Worm (Caenorhabditis elegans) whole organism, young adult: ENCODE results near the gene nhr-280.

Experiments
- B0035.1 ChIP-seq: sonication (generic microtip); optimal IDR thresholded peaks from 2 replicates; lab custom pipeline; 2016; ENCODE audit warnings: missing genetic modification characterization, mild to moderate bottlenecking, missing compliant biosample characterization, missing genotype, missing genetic modification reagents
- B0261.1 ChIP-seq: sonication (generic microtip); optimal IDR thresholded peaks from 2 replicates; lab custom pipeline; 2016; ENCODE audit warnings: mild to moderate bottlenecking, missing genetic modification characterization, moderate library complexity, missing compliant biosample characterization
- C06A6.2 ChIP-seq: fragments of 200-800 bp; sonication (Bioruptor generic); conservative IDR thresholded peaks from 2 replicates; pipeline ENCODE4 v1.3.6; 2022; ENCODE audit warnings: missing genetic modification characterization, missing compliant biosample characterization
- C17E4.6 ChIP-seq: fragments of 200-800 bp; sonication (Bioruptor generic); IDR thresholded peaks from 2 replicates; pipeline ENCODE4 v1.3.6; 2022; ENCODE audit warnings: missing genetic modification reagents, missing genetic modification characterization, missing compliant biosample characterization
- D2030.7 ChIP-seq: fragments of 200-800 bp; sonication (Bioruptor generic); IDR thresholded peaks from 2 replicates; pipeline ENCODE4 v1.3.6; 2022; ENCODE audit warnings: missing genetic modification reagents, missing genetic modification characterization, missing compliant biosample characterization
- F10E7.11 ChIP-seq: sonication (generic microtip); optimal IDR thresholded peaks from 2 replicates; lab custom pipeline; 2017; ENCODE audit warnings: mild to moderate bottlenecking, missing genetic modification characterization, moderate library complexity, missing compliant biosample characterization
- F37B4.10 ChIP-seq: fragments of 200-800 bp; sonication (Bioruptor generic); IDR thresholded peaks from 2 replicates; pipeline ENCODE4 v1.3.6; 2022; ENCODE audit warnings: missing genetic modification characterization, missing compliant biosample characterization
- F52B5.7 ChIP-seq: sonication (generic microtip); optimal IDR thresholded peaks from 2 replicates; lab custom pipeline; 2016; ENCODE audit warnings: mild to moderate bottlenecking, missing genetic modification characterization, missing compliant biosample characterization
- F55B11.4 ChIP-seq: sonication (generic microtip); optimal IDR thresholded peaks from 2 replicates; lab custom pipeline; 2016; ENCODE audit warnings: missing compliant biosample characterization, missing genetic modification characterization, borderline replicate concordance; ENCODE audit not compliant: insufficient read depth
- F57A8.1 ChIP-seq: fragments of 200-800 bp; sonication (Bioruptor generic); optimal IDR thresholded peaks from 2 replicates; lab custom pipeline; 2018; ENCODE audit warnings: mild to moderate bottlenecking, missing genetic modification characterization, moderate library complexity, missing compliant biosample characterization
- K11D2.4 ChIP-seq: fragments of 200-800 bp; sonication (Bioruptor generic); IDR thresholded peaks from 2 replicates; pipeline ENCODE4 v1.3.6; 2022; ENCODE audit warnings: missing genetic modification reagents, missing genetic modification characterization, missing compliant biosample characterization
- T07F8.4 ChIP-seq: sonication (generic microtip); optimal IDR thresholded peaks from 2 replicates; lab custom pipeline; 2016; ENCODE audit warnings: mild to moderate bottlenecking, missing genetic modification characterization, moderate library complexity, missing compliant biosample characterization
- Y53G8AR.9 ChIP-seq: fragments of 200-800 bp; sonication (Bioruptor generic); conservative IDR thresholded peaks from 2 replicates; pipeline ENCODE4 v1.3.6; 2022; ENCODE audit warnings: missing genetic modification reagents, missing genetic modification characterization, missing compliant biosample characterization
- aptf-3 ChIP-seq: fragments of 200-800 bp; sonication (Bioruptor generic); IDR thresholded peaks from 2 replicates; pipeline ENCODE4 v1.3.6; 2022; ENCODE audit warnings: missing genetic modification characterization, missing compliant biosample characterization
- atf-7 ChIP-seq: sonication (generic microtip); optimal IDR thresholded peaks from 2 replicates; lab custom pipeline; 2017; ENCODE audit warnings: mild to moderate bottlenecking, missing genetic modification characterization, missing compliant biosample characterization
- attf-3 ChIP-seq: fragments of 200-800 bp; sonication (Bioruptor generic); conservative IDR thresholded peaks from 2 replicates; pipeline ENCODE4 v1.3.6; 2022; ENCODE audit warnings: missing genetic modification reagents, missing genetic modification characterization, missing compliant biosample characterization
- ceh-40 ChIP-seq: fragments of 200-800 bp; sonication (Bioruptor generic); IDR thresholded peaks from 2 replicates; pipeline ENCODE4 v1.3.6; 2022; ENCODE audit warnings: missing genetic modification characterization, missing compliant biosample characterization
- ceh-58 ChIP-seq: fragments of 200-800 bp; sonication (Bioruptor generic); IDR thresholded peaks from 2 replicates; pipeline ENCODE4 v1.3.6; 2022; ENCODE audit warnings: missing genetic modification characterization, missing compliant biosample characterization
- ceh-91 ChIP-seq: fragments of 200-800 bp; sonication (Bioruptor generic); IDR thresholded peaks from 2 replicates; pipeline ENCODE4 v1.3.6; 2022; ENCODE audit warnings: missing genetic modification reagents, missing genetic modification characterization, missing compliant biosample characterization
- die-1 ChIP-seq: sonication (generic microtip); optimal IDR thresholded peaks from 2 replicates; lab custom pipeline; 2016; ENCODE audit warnings: missing genotype, mild to moderate bottlenecking, missing genetic modification characterization, missing compliant biosample characterization
- dox-1 ChIP-seq: fragments of 200-800 bp; sonication (Bioruptor generic); IDR thresholded peaks from 2 replicates; pipeline ENCODE4 v1.3.6; 2022; ENCODE audit warnings: missing genetic modification reagents, missing genetic modification characterization, missing compliant biosample characterization
- dpl-1 ChIP-seq: fragments of 150-350 bp; optimal IDR thresholded peaks from 2 replicates; lab custom pipeline; 2014; ENCODE audit warnings: missing biosample characterization, missing genetic modification reagents, missing genetic modification characterization
- egl-18 ChIP-seq: fragments of 200-800 bp; sonication (Bioruptor generic); IDR thresholded peaks from 2 replicates; pipeline ENCODE4 v1.3.6; 2022; ENCODE audit warnings: missing genetic modification reagents, missing genetic modification characterization, missing compliant biosample characterization
- egrh-3 ChIP-seq: fragments of 200-800 bp; sonication (Bioruptor generic); IDR thresholded peaks from 2 replicates; pipeline ENCODE4 v1.3.6; 2022; ENCODE audit warnings: missing genetic modification reagents, missing genetic modification characterization, missing compliant biosample characterization
- ekl-4 ChIP-seq: fragments of 200-800 bp; sonication (Bioruptor generic); IDR thresholded peaks from 2 replicates; pipeline ENCODE4 v1.3.6; 2022; ENCODE audit warnings: missing genetic modification reagents, missing genetic modification characterization, missing compliant biosample characterization
- fkh-3 ChIP-seq: sonication (generic microtip); optimal IDR thresholded peaks from 2 replicates; lab custom pipeline; 2016; ENCODE audit warnings: mild to moderate bottlenecking, missing genetic modification characterization, missing compliant biosample characterization
- gei-17 ChIP-seq: fragments of 200-800 bp; sonication (Bioruptor generic); optimal IDR thresholded peaks from 2 replicates; lab custom pipeline; 2018; ENCODE audit warnings: mild to moderate bottlenecking, missing genetic modification characterization, missing compliant biosample characterization
- hrde-1 ChIP-seq: sonication (generic microtip); optimal IDR thresholded peaks from 2 replicates; lab custom pipeline; 2016; ENCODE audit warnings: missing genetic modification characterization, mild to moderate bottlenecking, missing compliant biosample characterization, moderate library complexity, missing genotype, missing genetic modification reagents, borderline replicate concordance
- lag-1 ChIP-seq: fragments of 200-800 bp; sonication (Bioruptor generic); IDR thresholded peaks from 2 replicates; pipeline ENCODE4 v1.3.6; 2022; ENCODE audit warnings: missing genetic modification reagents, missing genetic modification characterization, missing compliant biosample characterization
- lin-40 ChIP-seq: sonication (generic microtip); optimal IDR thresholded peaks from 2 replicates; lab custom pipeline; 2016; ENCODE audit warnings: missing genetic modification characterization, mild to moderate bottlenecking, missing compliant biosample characterization, missing genotype, missing genetic modification reagents
- lin-54 ChIP-seq: fragments of 200-800 bp; sonication (Bioruptor generic); optimal IDR thresholded peaks from 2 replicates; lab custom pipeline; 2018; ENCODE audit warnings: mild to moderate bottlenecking, missing genetic modification characterization, missing compliant biosample characterization
- lsy-27 ChIP-seq: sonication (generic microtip); optimal IDR thresholded peaks from 2 replicates; lab custom pipeline; 2017; ENCODE audit warnings: missing genetic modification characterization, mild to moderate bottlenecking, missing compliant biosample characterization, antibody characterized with exemption, missing genotype, borderline replicate concordance; ENCODE audit not compliant: insufficient read depth
- mes-4 ChIP-seq: sonication (generic microtip); optimal IDR thresholded peaks from 2 replicates; lab custom pipeline; 2016; ENCODE audit warnings: missing genotype, missing genetic modification characterization, missing compliant biosample characterization
- mxl-1 ChIP-seq: sonication (generic microtip); optimal IDR thresholded peaks from 2 replicates; lab custom pipeline; 2016; ENCODE audit warnings: missing genetic modification characterization, missing compliant biosample characterization
- nfya-1 ChIP-seq: sonication (generic microtip); optimal IDR thresholded peaks from 2 replicates; lab custom pipeline; 2017; ENCODE audit warnings: antibody characterized with exemption, missing compliant biosample characterization, missing genetic modification characterization, borderline replicate concordance; ENCODE audit not compliant: insufficient read depth
- nfyb-1 ChIP-seq: fragments of 200-800 bp; sonication (Bioruptor generic); IDR thresholded peaks from 2 replicates; pipeline ENCODE4 v1.3.6; 2022; ENCODE audit warnings: missing genetic modification reagents, missing genetic modification characterization, missing compliant biosample characterization
- nhr-80 ChIP-seq: sonication (generic microtip); optimal IDR thresholded peaks from 2 replicates; lab custom pipeline; 2016; ENCODE audit warnings: missing genetic modification characterization, missing compliant biosample characterization
- rpc-1 ChIP-seq, 2 experiments: fragments of 150-350 bp in 1 of 2; sonication (generic microtip) in 1 of 2; optimal IDR thresholded peaks; 2 replicates each; lab custom pipeline; 2014 to 2018; ENCODE audit warnings: missing biosample characterization in 1 of 2, missing genetic modification characterization in 1 of 2, missing genetic modification reagents in 1 of 2, missing genotype in 1 of 2
- sea-2 ChIP-seq: fragments of 200-800 bp; sonication (Bioruptor generic); IDR thresholded peaks from 2 replicates; pipeline ENCODE4 v1.3.6; 2022; ENCODE audit warnings: missing genetic modification characterization, missing compliant biosample characterization
- snpc-1.3 ChIP-seq: sonication (generic microtip); optimal IDR thresholded peaks from 2 replicates; lab custom pipeline; 2017; ENCODE audit warnings: missing genetic modification characterization, mild to moderate bottlenecking, missing compliant biosample characterization, antibody characterized with exemption, moderate library complexity, missing genotype, missing genetic modification reagents; ENCODE audit not compliant: insufficient read depth
- snpc-4 ChIP-seq, 5 experiments: fragments of 150-350 bp in 1 of 5; sonication (generic microtip) in 4 of 5; optimal IDR thresholded peaks; 2 replicates each; lab custom pipeline; 2014 to 2018; ENCODE audit warnings: missing genetic modification characterization in 5 of 5, missing biosample characterization in 3 of 5, antibody characterized with exemption in 2 of 5, mild to moderate bottlenecking in 2 of 5, missing compliant biosample characterization in 2 of 5, missing genotype in 2 of 5, moderate library complexity in 2 of 5, missing genetic modification reagents in 1 of 5
- tbp1 ChIP-seq: fragments of 200-800 bp; sonication (Bioruptor generic); optimal IDR thresholded peaks from 2 replicates; lab custom pipeline; 2018; ENCODE audit warnings: mild to moderate bottlenecking, missing genetic modification characterization, missing compliant biosample characterization
- unc-130 ChIP-seq: sonication (generic microtip); optimal IDR thresholded peaks from 2 replicates; lab custom pipeline; 2016; ENCODE audit warnings: missing genetic modification reagents, missing genetic modification characterization, missing compliant biosample characterization
- unc-62 ChIP-seq: fragments of 150-350 bp; optimal IDR thresholded peaks from 2 replicates; lab custom pipeline; 2014; ENCODE audit warnings: missing biosample characterization, missing genetic modification reagents, missing genetic modification characterization
- ztf-18 ChIP-seq: sonication (generic microtip); optimal IDR thresholded peaks from 2 replicates; lab custom pipeline; 2016; ENCODE audit warnings: missing genotype, mild to moderate bottlenecking, missing genetic modification characterization, missing compliant biosample characterization
- ztf-28 ChIP-seq: fragments of 200-800 bp; sonication (Bioruptor generic); IDR thresholded peaks from 2 replicates; pipeline ENCODE4 v1.3.6; 2022; ENCODE audit warnings: missing genetic modification reagents, missing genetic modification characterization, missing compliant biosample characterization
- ztf-3 ChIP-seq: fragments of 200-800 bp; sonication (Bioruptor generic); optimal IDR thresholded peaks from 2 replicates; lab custom pipeline; 2018; ENCODE audit warnings: mild to moderate bottlenecking, missing genetic modification characterization, missing compliant biosample characterization

The nhr-280 gene

DNA sequence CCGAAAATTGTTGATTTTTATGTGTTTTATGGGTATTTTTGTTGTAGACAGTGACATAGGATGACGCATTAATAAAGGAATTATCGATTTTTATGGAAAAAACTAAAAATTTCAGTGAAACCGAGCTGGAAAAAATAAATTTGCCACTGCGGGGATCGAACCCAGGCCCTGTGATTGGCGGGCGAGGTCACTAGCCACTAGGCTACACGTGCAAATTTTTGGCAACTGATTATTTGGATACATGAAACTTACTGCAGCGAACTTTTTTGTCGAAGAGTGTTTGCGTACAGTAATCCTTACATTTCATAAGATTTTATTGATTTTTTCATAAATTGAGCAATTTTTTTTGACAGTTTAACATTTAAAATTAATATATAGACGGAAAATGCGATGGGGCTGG is 41.4 kb downstream of the nhr-280 start:
- 0 out of 2 replicates have a peak, but pooled peaks have one; percentile 39 for TF ChIP-seq ceh-58 (GFP tag; lab: Robert Waterston, UW)
- TF ChIP-seq C06A6.2 (GFP tag; lab: Robert Waterston, UW) = no peak
- 0 out of 2 replicates have a peak, but pooled peaks have one; percentile 41 for TF ChIP-seq ceh-40
- TF ChIP-seq nfyb-1 = peak; percentile 35; the same call in 1 of the 2 replicates
- no peak for TF ChIP-seq aptf-3 (GFP tag; lab: Robert Waterston, UW)
- TF ChIP-seq egrh-3 (GFP tag; lab: Robert Waterston, UW) = no peak
- TF ChIP-seq Y53G8AR.9 = peak; percentile 86
- no peak for TF ChIP-seq egl-18
- TF ChIP-seq B0035.1 = peak; percentile 73
- TF ChIP-seq F10E7.11 = no peak
- peak; percentile 50 for TF ChIP-seq atf-7 (tag; lab: Kevin White, UChicago)
- no peak for TF ChIP-seq ztf-28 (GFP tag; lab: Robert Waterston, UW)
- peak; percentile 55 for TF ChIP-seq lin-40
- TF ChIP-seq ceh-91 (GFP tag; lab: Robert Waterston, UW) = peak; percentile 45; the same call in 1 of the 2 replicates
- peak; percentile 71 for TF ChIP-seq C17E4.6 (GFP tag; lab: Robert Waterston, UW)
- TF ChIP-seq lin-54 = peak; percentile 68
- peak; percentile 72 for TF ChIP-seq lsy-27
- TF ChIP-seq tbp1 (GFP tag; lab: Kevin White, UChicago) = peak; percentile 94
- peak; percentile 85 for TF ChIP-seq snpc-1.3 (tag; lab: Kevin White, UChicago)
- no peak for TF ChIP-seq nhr-80
- no peak for TF ChIP-seq gei-17
- TF ChIP-seq B0261.1 (tag; lab: Kevin White, UChicago) = peak; percentile 79
- TF ChIP-seq ekl-4 (GFP tag; lab: Robert Waterston, UW) = peak; percentile 75
- peak; percentile 89 for TF ChIP-seq die-1 (tag; lab: Kevin White, UChicago)
- peak; percentile 8 for TF ChIP-seq mes-4
- no peak for TF ChIP-seq K11D2.4 (GFP tag; lab: Robert Waterston, UW)
- TF ChIP-seq mxl-1 (tag; lab: Kevin White, UChicago) = peak; percentile 38
- TF ChIP-seq rpc-1 (optimal IDR thresholded peaks at IDR 0.05; lab: Kevin White, UChicago) = peak; percentile 54
- peak; percentile 83 for TF ChIP-seq rpc-1 (tag; optimal IDR thresholded peaks at IDR 0.05; lab: Kevin White, UChicago)
- peak; percentile 65 for TF ChIP-seq hrde-1 (tag; lab: Kevin White, UChicago)
- TF ChIP-seq nfya-1 (tag; lab: Kevin White, UChicago) = no peak
- TF ChIP-seq unc-130 (GFP tag; lab: Kevin White, UChicago) = peak; percentile 61
- no peak for TF ChIP-seq F57A8.1 (GFP tag; lab: Kevin White, UChicago)
- peak; percentile 91 for TF ChIP-seq D2030.7 (GFP tag; lab: Robert Waterston, UW)
- peak; percentile 78 for TF ChIP-seq attf-3 (GFP tag; lab: Robert Waterston, UW)
- peak; percentile 78 for TF ChIP-seq dox-1 (GFP tag; lab: Robert Waterston, UW)
- peak; percentile 49 for TF ChIP-seq snpc-4 (GFP tag; optimal IDR thresholded peaks at IDR 0.05; lab: Kevin White, UChicago)
- TF ChIP-seq snpc-4 (tag; optimal IDR thresholded peaks at IDR 0.05; lab: Kevin White, UChicago) = peak in 3 of 4 experiments; percentile 49 to 67 (median 61)
- TF ChIP-seq ztf-3 (GFP tag; lab: Kevin White, UChicago) = no peak
- no peak for TF ChIP-seq unc-62 (GFP tag; lab: Kevin White, UChicago)
- peak; percentile 19 for TF ChIP-seq T07F8.4 (tag; lab: Kevin White, UChicago)
- TF ChIP-seq fkh-3 (tag; lab: Kevin White, UChicago) = no peak
- TF ChIP-seq F37B4.10 = no peak
- peak; percentile 70 for TF ChIP-seq F52B5.7 (tag; lab: Kevin White, UChicago)
- TF ChIP-seq lag-1 (GFP tag; lab: Robert Waterston, UW) = no peak
- TF ChIP-seq sea-2 (GFP tag; lab: Robert Waterston, UW) = no peak
- TF ChIP-seq dpl-1 (GFP tag; lab: Kevin White, UChicago) = no peak
- TF ChIP-seq F55B11.4 (tag; lab: Kevin White, UChicago) = no peak
- TF ChIP-seq ztf-18 (tag; lab: Kevin White, UChicago) = peak; percentile 32
